Worm (Caenorhabditis elegans): ENCODE data around the gene ZK177.1.

The ZK177.1 gene

ce11 chrII:5577060-5577459 is 49.1 kb downstream of the ZK177.1 start (continued):
- TF ChIP-seq lin-15B (tag; optimal IDR thresholded peaks at IDR 0.05) (no peak), fos-1 (tag; optimal IDR thresholded peaks at IDR 0.05) (no peak), R02D3.7 (tag; optimal IDR thresholded peaks at IDR 0.05) (no peak), lir-3 (tag; optimal IDR thresholded peaks at IDR 0.05) (no peak), tag-97 (GFP tag; IDR thresholded peaks at IDR 0.05) (no peak), php-3 (GFP tag; IDR thresholded peaks at IDR 0.05) (peak; percentile 57; the same call in 1 of the 2 replicates), Y105C5A.15 (GFP tag; IDR thresholded peaks at IDR 0.05) (peak; percentile 83), madf-5 (GFP tag; IDR thresholded peaks at IDR 0.05) (no peak; a peak in 1 of 4 replicates), arid-1 (GFP tag; conservative IDR thresholded peaks at IDR 0.05) (peak; percentile 46; the same call in 1 of the 2 replicates), hmg-1.1 (GFP tag; IDR thresholded peaks at IDR 0.05) (peak; percentile 80), nhr-6 (tag; optimal IDR thresholded peaks at IDR 0.05) (no peak), lin-1 (GFP tag; IDR thresholded peaks at IDR 0.05) (no peak), F26F4.8 (GFP tag; conservative IDR thresholded peaks at IDR 0.05) (no peak), zip-2 (tag; optimal IDR thresholded peaks at IDR 0.05) (peak; percentile 23), ceh-32 (tag; optimal IDR thresholded peaks at IDR 0.05; ENCODE audit: poor library complexity) (no peak), nhr-76 (tag; optimal IDR thresholded peaks at IDR 0.05) (no peak), ZK337.2 (GFP tag; IDR thresholded peaks at IDR 0.05) (no peak), rbr-2 (tag; optimal IDR thresholded peaks at IDR 0.05) (peak; percentile 60), ztf-11 (tag; optimal IDR thresholded peaks at IDR 0.05) (no peak), gei-8 (GFP tag; optimal IDR thresholded peaks at IDR 0.05) (peak; percentile 4), D1046.2 (GFP tag; IDR thresholded peaks at IDR 0.05) (0 out of 2 replicates have a peak, but pooled peaks have one; percentile 53), set-16 (GFP tag; IDR thresholded peaks at IDR 0.05) (no peak), jun-1 (tag; optimal IDR thresholded peaks at IDR 0.05) (no peak), lsy-2 (tag; optimal IDR thresholded peaks at IDR 0.05) (no peak), nhr-111 (GFP tag; optimal IDR thresholded peaks at IDR 0.05) (no peak), saeg-2 (GFP tag; IDR thresholded peaks at IDR 0.05) (no peak), mep-1 (tag; optimal IDR thresholded peaks at IDR 0.05) (no peak), Y5F2A.4 (GFP tag; optimal IDR thresholded peaks at IDR 0.05) (peak; percentile 34), dmd-8 (GFP tag; IDR thresholded peaks at IDR 0.05) (0 out of 2 replicates have a peak, but pooled peaks have one; percentile 71), dmd-6 (GFP tag; IDR thresholded peaks at IDR 0.05) (peak; percentile 59), duxl-1 (tag; optimal IDR thresholded peaks at IDR 0.05; ENCODE audit: poor library complexity) (peak; percentile 41), dmd-9 (GFP tag; IDR thresholded peaks at IDR 0.05) (peak; percentile 56), F10B5.3 (tag; optimal IDR thresholded peaks at IDR 0.05) (no peak), sdz-12 (GFP tag; optimal IDR thresholded peaks at IDR 0.05) (no peak), T20F7.1 (GFP tag; optimal IDR thresholded peaks at IDR 0.05) (peak; percentile 25), F44E2.7 (GFP tag; IDR thresholded peaks at IDR 0.05) (0 out of 2 replicates have a peak, but pooled peaks have one; percentile 64), mxl-3 (GFP tag; optimal IDR thresholded peaks at IDR 0.05) (peak; percentile 32), fkh-10 (GFP tag; optimal IDR thresholded peaks at IDR 0.05) (no peak), nhr-42 (GFP tag; IDR thresholded peaks at IDR 0.05) (0 out of 2 replicates have a peak, but pooled peaks have one; percentile 44), hlh-11 (tag; optimal IDR thresholded peaks at IDR 0.05) (peak; percentile 46), spr-3 (GFP tag; optimal IDR thresholded peaks at IDR 0.05) (peak; percentile 40), nhr-237 (tag; optimal IDR thresholded peaks at IDR 0.05) (no peak), unc-130 (GFP tag; optimal IDR thresholded peaks at IDR 0.05) (peak; percentile 51), aly-2 (tag; optimal IDR thresholded peaks at IDR 0.05) (no peak), egl-27 (tag; optimal IDR thresholded peaks at IDR 0.05) (no peak), spr-1 (tag; optimal IDR thresholded peaks at IDR 0.05) (peak; percentile 11), pqm-1 (tag; optimal IDR thresholded peaks at IDR 0.05) (no peak), ceh-20 (GFP tag; IDR thresholded peaks at IDR 0.05) (peak; percentile 46; the same call in 1 of the 2 replicates), lin-38 (GFP tag; IDR thresholded peaks at IDR 0.05) (no peak; the same call in 1 of the 2 replicates), ama-1 (optimal IDR thresholded peaks at IDR 0.05) (no peak), lin-13 (GFP tag; optimal IDR thresholded peaks at IDR 0.05) (no peak), cey-2 (tag; optimal IDR thresholded peaks at IDR 0.05; ENCODE audit: borderline replicate concordance, insufficient read depth) (no peak)
